Worm (Caenorhabditis elegans) whole organism, young adult: ENCODE data around the gene ZK1251.3.

Source experiments
- B0035.1 ChIP-seq: sonication (generic microtip); optimal IDR thresholded peaks from 2 replicates; lab custom pipeline; 2016; ENCODE audit warnings: missing genetic modification characterization, mild to moderate bottlenecking, missing compliant biosample characterization, missing genotype, missing genetic modification reagents
- F10E7.11 ChIP-seq: sonication (generic microtip); optimal IDR thresholded peaks from 2 replicates; lab custom pipeline; 2017; ENCODE audit warnings: mild to moderate bottlenecking, missing genetic modification characterization, moderate library complexity, missing compliant biosample characterization
- K12H6.12 ChIP-seq: fragments of 200-800 bp; sonication (Bioruptor generic); optimal IDR thresholded peaks from 2 replicates; lab custom pipeline; 2018; ENCODE audit warnings: mild to moderate bottlenecking, missing genetic modification characterization, missing compliant biosample characterization
- T07F8.4 ChIP-seq: sonication (generic microtip); optimal IDR thresholded peaks from 2 replicates; lab custom pipeline; 2016; ENCODE audit warnings: mild to moderate bottlenecking, missing genetic modification characterization, moderate library complexity, missing compliant biosample characterization
- ZK185.1 ChIP-seq: sonication (generic microtip); optimal IDR thresholded peaks from 2 replicates; lab custom pipeline; 2016; ENCODE audit warnings: mild to moderate bottlenecking, missing genetic modification characterization, missing compliant biosample characterization; ENCODE audit not compliant: poor library complexity, severe bottlenecking
- attf-3 ChIP-seq: fragments of 200-800 bp; sonication (Bioruptor generic); conservative IDR thresholded peaks from 2 replicates; pipeline ENCODE4 v1.3.6; 2022; ENCODE audit warnings: missing genetic modification reagents, missing genetic modification characterization, missing compliant biosample characterization
- dpff-1 ChIP-seq: sonication (generic microtip); optimal IDR thresholded peaks from 2 replicates; lab custom pipeline; 2017; ENCODE audit warnings: mild to moderate bottlenecking, missing genetic modification characterization, missing compliant biosample characterization
- dpl-1 ChIP-seq: fragments of 150-350 bp; optimal IDR thresholded peaks from 2 replicates; lab custom pipeline; 2014; ENCODE audit warnings: missing biosample characterization, missing genetic modification reagents, missing genetic modification characterization
- hsf-1 ChIP-seq: fragments of 200-800 bp; sonication (Bioruptor generic); IDR thresholded peaks from 2 replicates; pipeline ENCODE4 v1.3.6; 2022; ENCODE audit warnings: missing genetic modification reagents, missing genetic modification characterization, missing compliant biosample characterization
- nhr-90 ChIP-seq: sonication (generic microtip); optimal IDR thresholded peaks from 2 replicates; lab custom pipeline; 2016; ENCODE audit warnings: missing genotype, mild to moderate bottlenecking, missing genetic modification characterization, missing compliant biosample characterization
- pha-4 ChIP-seq: fragments of 150-350 bp; sonication (generic microtip); optimal IDR thresholded peaks from 2 replicates; lab custom pipeline; 2014; ENCODE audit warnings: missing biosample characterization, missing genetic modification reagents, missing genetic modification characterization
- rpc-1 ChIP-seq, 2 experiments: fragments of 150-350 bp in 1 of 2; sonication (generic microtip) in 1 of 2; optimal IDR thresholded peaks; 2 replicates each; lab custom pipeline; 2014 to 2018; ENCODE audit warnings: missing biosample characterization in 1 of 2, missing genetic modification characterization in 1 of 2, missing genetic modification reagents in 1 of 2, missing genotype in 1 of 2
- zfh-2 ChIP-seq: fragments of 200-800 bp; sonication (Bioruptor generic); conservative IDR thresholded peaks from 2 replicates; pipeline ENCODE4 v1.3.6; 2022; ENCODE audit warnings: missing genetic modification reagents, missing genetic modification characterization, missing compliant biosample characterization

DNA sequence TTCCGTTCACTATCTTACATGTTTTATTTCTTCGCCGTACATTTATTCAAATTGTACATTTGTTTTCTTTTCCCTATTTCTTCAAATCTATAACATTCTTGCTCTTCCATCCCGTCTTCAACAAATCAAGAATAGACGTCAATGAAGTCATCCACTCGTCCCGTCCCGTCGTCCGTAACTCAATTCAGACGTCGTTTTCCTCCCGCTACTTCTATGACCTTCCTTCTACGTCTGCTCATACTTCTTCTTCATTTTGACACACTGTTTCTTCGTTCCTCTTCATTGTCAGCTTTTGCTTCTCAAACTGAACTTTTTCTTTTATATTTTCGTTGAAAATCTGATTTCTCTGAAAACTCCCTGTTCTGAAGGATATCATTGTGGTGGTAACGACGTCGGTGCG lies 23.5 kb upstream of the ZK1251.3 start:
- TF ChIP-seq hsf-1 (GFP tag; lab: Robert Waterston, UW) (no peak), nhr-90 (tag; lab: Kevin White, UChicago) (no peak), T07F8.4 (tag; lab: Kevin White, UChicago) (no peak), pha-4 (tag; lab: Kevin White, UChicago) (no peak), rpc-1 (optimal IDR thresholded peaks at IDR 0.05; lab: Kevin White, UChicago) (no peak), rpc-1 (tag; optimal IDR thresholded peaks at IDR 0.05; lab: Kevin White, UChicago) (no peak), ZK185.1 (tag; lab: Kevin White, UChicago) (no peak), dpff-1 (tag; lab: Kevin White, UChicago) (no peak), attf-3 (GFP tag; lab: Robert Waterston, UW) (no peak), zfh-2 (GFP tag; lab: Robert Waterston, UW) (no peak), dpl-1 (GFP tag; lab: Kevin White, UChicago) (no peak), F10E7.11 (tag; lab: Kevin White, UChicago) (no peak), K12H6.12 (tag; lab: Kevin White, UChicago) (no peak), B0035.1 (no peak)
